Worm (Caenorhabditis elegans) whole organism, young adult: ENCODE data around the gene C36A4.4.

Source experiments
- C17E4.6 ChIP-seq: fragments of 200-800 bp; sonication (Bioruptor generic); IDR thresholded peaks from 2 replicates; pipeline ENCODE4 v1.3.6; 2022; ENCODE audit warnings: missing genetic modification reagents, missing genetic modification characterization, missing compliant biosample characterization
- F10E7.11 ChIP-seq: sonication (generic microtip); optimal IDR thresholded peaks from 2 replicates; lab custom pipeline; 2017; ENCODE audit warnings: mild to moderate bottlenecking, missing genetic modification characterization, moderate library complexity, missing compliant biosample characterization
- F33H1.4 ChIP-seq: fragments of 200-800 bp; sonication (Bioruptor generic); IDR thresholded peaks from 2 replicates; pipeline ENCODE4 v1.3.6; 2022; ENCODE audit warnings: missing genetic modification reagents, missing genetic modification characterization, missing compliant biosample characterization
- F37B4.10 ChIP-seq: fragments of 200-800 bp; sonication (Bioruptor generic); IDR thresholded peaks from 2 replicates; pipeline ENCODE4 v1.3.6; 2022; ENCODE audit warnings: missing genetic modification characterization, missing compliant biosample characterization
- K12H6.12 ChIP-seq: fragments of 200-800 bp; sonication (Bioruptor generic); optimal IDR thresholded peaks from 2 replicates; lab custom pipeline; 2018; ENCODE audit warnings: mild to moderate bottlenecking, missing genetic modification characterization, missing compliant biosample characterization
- Y95B8A.8 ChIP-seq: fragments of 200-800 bp; sonication (Bioruptor generic); IDR thresholded peaks from 2 replicates; pipeline ENCODE4 v1.3.6; 2022; ENCODE audit warnings: missing genetic modification reagents, missing genetic modification characterization, missing compliant biosample characterization
- ama-1 ChIP-seq, 3 experiments: fragments of 150-350 bp in 1 of 3; sonication (generic microtip) in 2 of 3; optimal IDR thresholded peaks; 2 replicates each; lab custom pipeline; 2014 to 2018; ENCODE audit warnings: missing biosample characterization in 2 of 3, missing genetic modification characterization in 2 of 3, missing genetic modification reagents in 2 of 3
- attf-5 ChIP-seq: fragments of 200-800 bp; sonication (Bioruptor generic); optimal IDR thresholded peaks from 2 replicates; lab custom pipeline; 2018; ENCODE audit warnings: mild to moderate bottlenecking, missing genetic modification characterization, missing compliant biosample characterization
- ccch-3 ChIP-seq: fragments of 200-800 bp; sonication (Bioruptor generic); optimal IDR thresholded peaks from 2 replicates; lab custom pipeline; 2018; ENCODE audit warnings: mild to moderate bottlenecking, missing genetic modification characterization, missing compliant biosample characterization
- cebp-1 ChIP-seq, 2 experiments: fragments of 200-800 bp in 1 of 2; sonication (Bioruptor generic) in 1 of 2; sonication (generic microtip) in 1 of 2; IDR thresholded peaks in 1 of 2; optimal IDR thresholded peaks in 1 of 2; 2 replicates each; pipeline versions ENCODE4 v1.3.6 to Lab custom; 2017 to 2022; ENCODE audit warnings: missing compliant biosample characterization in 2 of 2, missing genetic modification characterization in 2 of 2, mild to moderate bottlenecking in 1 of 2, missing genetic modification reagents in 1 of 2, moderate library complexity in 1 of 2
- cebp-2 ChIP-seq: fragments of 200-800 bp; sonication (Bioruptor generic); IDR thresholded peaks from 2 replicates; pipeline ENCODE4 v1.3.6; 2022; ENCODE audit warnings: missing genetic modification characterization, missing compliant biosample characterization
- ceh-27 ChIP-seq: fragments of 200-800 bp; sonication (Bioruptor generic); optimal IDR thresholded peaks from 2 replicates; lab custom pipeline; 2018; ENCODE audit warnings: mild to moderate bottlenecking, missing genetic modification characterization, moderate library complexity, missing compliant biosample characterization
- chd-7 ChIP-seq: sonication (generic microtip); optimal IDR thresholded peaks from 2 replicates; lab custom pipeline; 2016; ENCODE audit warnings: mild to moderate bottlenecking, missing genetic modification characterization, moderate library complexity, missing compliant biosample characterization
- dox-1 ChIP-seq: fragments of 200-800 bp; sonication (Bioruptor generic); IDR thresholded peaks from 2 replicates; pipeline ENCODE4 v1.3.6; 2022; ENCODE audit warnings: missing genetic modification reagents, missing genetic modification characterization, missing compliant biosample characterization
- egrh-3 ChIP-seq: fragments of 200-800 bp; sonication (Bioruptor generic); IDR thresholded peaks from 2 replicates; pipeline ENCODE4 v1.3.6; 2022; ENCODE audit warnings: missing genetic modification reagents, missing genetic modification characterization, missing compliant biosample characterization
- fkh-3 ChIP-seq: sonication (generic microtip); optimal IDR thresholded peaks from 2 replicates; lab custom pipeline; 2016; ENCODE audit warnings: mild to moderate bottlenecking, missing genetic modification characterization, missing compliant biosample characterization
- him-1 ChIP-seq: sonication (generic microtip); optimal IDR thresholded peaks from 2 replicates; lab custom pipeline; 2016; ENCODE audit warnings: missing genotype, missing genetic modification reagents, missing genetic modification characterization, missing compliant biosample characterization
- hmg-1.2 ChIP-seq: fragments of 200-800 bp; sonication (Bioruptor generic); IDR thresholded peaks from 2 replicates; pipeline ENCODE4 v1.3.6; 2022; ENCODE audit warnings: missing genetic modification reagents, missing genetic modification characterization, missing compliant biosample characterization
- hmg-20 ChIP-seq: fragments of 200-800 bp; sonication (Bioruptor generic); IDR thresholded peaks from 2 replicates; pipeline ENCODE4 v1.3.6; 2022; ENCODE audit warnings: missing genetic modification reagents, missing genetic modification characterization, missing compliant biosample characterization
- lin-35 ChIP-seq, 3 experiments: fragments of 150-350 bp in 2 of 3; sonication (generic microtip) in 1 of 3; optimal IDR thresholded peaks; 2 replicates each; lab custom pipeline; 2014 to 2018; ENCODE audit warnings: missing biosample characterization in 3 of 3, missing genetic modification characterization in 3 of 3, missing genetic modification reagents in 3 of 3
- lin-54 ChIP-seq: fragments of 200-800 bp; sonication (Bioruptor generic); optimal IDR thresholded peaks from 2 replicates; lab custom pipeline; 2018; ENCODE audit warnings: mild to moderate bottlenecking, missing genetic modification characterization, missing compliant biosample characterization
- lsl-1 ChIP-seq: fragments of 200-800 bp; sonication (Bioruptor generic); optimal IDR thresholded peaks from 2 replicates; lab custom pipeline; 2018; ENCODE audit warnings: mild to moderate bottlenecking, missing genetic modification characterization, moderate library complexity, missing compliant biosample characterization
- madf-10 ChIP-seq: sonication (generic microtip); optimal IDR thresholded peaks from 2 replicates; lab custom pipeline; 2016; ENCODE audit warnings: mild to moderate bottlenecking, missing genetic modification characterization, missing compliant biosample characterization
- madf-3 ChIP-seq: fragments of 200-800 bp; sonication (Bioruptor generic); IDR thresholded peaks from 2 replicates; pipeline ENCODE4 v1.3.6; 2022; ENCODE audit warnings: missing genetic modification reagents, missing genetic modification characterization, missing compliant biosample characterization
- madf-8 ChIP-seq: fragments of 200-800 bp; sonication (Bioruptor generic); conservative IDR thresholded peaks from 2 replicates; pipeline ENCODE4 v1.3.6; 2022; ENCODE audit warnings: missing genetic modification reagents, missing genetic modification characterization, missing compliant biosample characterization
- mcd-1 ChIP-seq: fragments of 200-800 bp; sonication (Bioruptor generic); IDR thresholded peaks from 2 replicates; pipeline ENCODE4 v1.3.6; 2022; ENCODE audit warnings: missing genetic modification reagents, missing genetic modification characterization, missing compliant biosample characterization
- nfya-1 ChIP-seq: sonication (generic microtip); optimal IDR thresholded peaks from 2 replicates; lab custom pipeline; 2017; ENCODE audit warnings: antibody characterized with exemption, missing compliant biosample characterization, missing genetic modification characterization, borderline replicate concordance; ENCODE audit not compliant: insufficient read depth
- nhr-80 ChIP-seq: sonication (generic microtip); optimal IDR thresholded peaks from 2 replicates; lab custom pipeline; 2016; ENCODE audit warnings: missing genetic modification characterization, missing compliant biosample characterization
- sea-2 ChIP-seq: fragments of 200-800 bp; sonication (Bioruptor generic); IDR thresholded peaks from 2 replicates; pipeline ENCODE4 v1.3.6; 2022; ENCODE audit warnings: missing genetic modification characterization, missing compliant biosample characterization
- snpc-1.1 ChIP-seq: sonication (generic microtip); optimal IDR thresholded peaks from 2 replicates; lab custom pipeline; 2017; ENCODE audit warnings: missing genetic modification characterization, mild to moderate bottlenecking, missing compliant biosample characterization, antibody characterized with exemption, moderate library complexity, missing genotype, missing genetic modification reagents; ENCODE audit not compliant: insufficient read depth
- snpc-4 ChIP-seq, 5 experiments: fragments of 150-350 bp in 1 of 5; sonication (generic microtip) in 4 of 5; optimal IDR thresholded peaks; 2 replicates each; lab custom pipeline; 2014 to 2018; ENCODE audit warnings: missing genetic modification characterization in 5 of 5, missing biosample characterization in 3 of 5, antibody characterized with exemption in 2 of 5, mild to moderate bottlenecking in 2 of 5, missing compliant biosample characterization in 2 of 5, missing genotype in 2 of 5, moderate library complexity in 2 of 5, missing genetic modification reagents in 1 of 5
- tbp1 ChIP-seq: fragments of 200-800 bp; sonication (Bioruptor generic); optimal IDR thresholded peaks from 2 replicates; lab custom pipeline; 2018; ENCODE audit warnings: mild to moderate bottlenecking, missing genetic modification characterization, missing compliant biosample characterization
- unc-62 ChIP-seq: fragments of 150-350 bp; optimal IDR thresholded peaks from 2 replicates; lab custom pipeline; 2014; ENCODE audit warnings: missing biosample characterization, missing genetic modification reagents, missing genetic modification characterization
- zfh-2 ChIP-seq: fragments of 200-800 bp; sonication (Bioruptor generic); conservative IDR thresholded peaks from 2 replicates; pipeline ENCODE4 v1.3.6; 2022; ENCODE audit warnings: missing genetic modification reagents, missing genetic modification characterization, missing compliant biosample characterization
- zim-3 ChIP-seq: sonication (generic microtip); optimal IDR thresholded peaks from 2 replicates; lab custom pipeline; 2017; ENCODE audit warnings: mild to moderate bottlenecking, missing genetic modification characterization, moderate library complexity, missing compliant biosample characterization
- ztf-25 ChIP-seq: fragments of 200-800 bp; sonication (Bioruptor generic); IDR thresholded peaks from 2 replicates; pipeline ENCODE4 v1.3.6; 2022; ENCODE audit warnings: missing genetic modification reagents, missing genetic modification characterization, missing compliant biosample characterization

Gene C36A4.4

ce11 chrIII:3874492-3874891 is 31.1 kb upstream of the C36A4.4 start (continued):
- 0 out of 2 replicates have a peak, but pooled peaks have one; percentile 49 for TF ChIP-seq ztf-25 (GFP tag; lab: Robert Waterston, UW)
- no peak for TF ChIP-seq madf-10 (tag; lab: Kevin White, UChicago)
- no peak for TF ChIP-seq tbp1 (GFP tag; lab: Kevin White, UChicago)
- TF ChIP-seq mcd-1 (GFP tag; lab: Robert Waterston, UW), result no peak
- TF ChIP-seq madf-8 (GFP tag; lab: Robert Waterston, UW), result no peak
- no peak for TF ChIP-seq F33H1.4 (GFP tag; lab: Robert Waterston, UW)
- TF ChIP-seq, all 124 proteins: peak for 3

- TF ChIP-seq him-1 (tag; lab: Kevin White, UChicago) (no peak), C17E4.6 (GFP tag; lab: Robert Waterston, UW) (no peak), chd-7 (no peak), attf-5 (GFP tag; lab: Kevin White, UChicago) (peak; percentile 31), zfh-2 (GFP tag; lab: Robert Waterston, UW) (peak; percentile 90), Y95B8A.8 (GFP tag; lab: Robert Waterston, UW) (0 out of 2 replicates have a peak, but pooled peaks have one; percentile 39), hmg-1.2 (peak; percentile 46; the same call in 1 of the 2 replicates), snpc-4 (GFP tag; optimal IDR thresholded peaks at IDR 0.05; lab: Kevin White, UChicago) (no peak), snpc-4 (tag; optimal IDR thresholded peaks at IDR 0.05; lab: Kevin White, UChicago) (peak in 2 of 4 experiments; percentile 10 to 15), nhr-80 (peak; percentile 74), nfya-1 (tag; lab: Kevin White, UChicago) (no peak), sea-2 (no peak), cebp-1 (GFP tag; IDR thresholded peaks at IDR 0.05; lab: Robert Waterston, UW) (no peak), cebp-1 (tag; optimal IDR thresholded peaks at IDR 0.05; lab: Kevin White, UChicago) (peak; percentile 58), madf-3 (GFP tag; lab: Robert Waterston, UW) (0 out of 2 replicates have a peak, but pooled peaks have one; percentile 5), ceh-27 (GFP tag; lab: Kevin White, UChicago) (peak; percentile 32), egrh-3 (GFP tag; lab: Robert Waterston, UW) (0 out of 2 replicates have a peak, but pooled peaks have one; percentile 5)
These were observed 30.0 kb upstream of the C36A4.4 start for ce11 chrIII:3873424-3873823.

- peak; percentile 5 for TF ChIP-seq ama-1 (optimal IDR thresholded peaks at IDR 0.05; lab: Kevin White, UChicago)
- no peak for TF ChIP-seq ama-1 (GFP tag; optimal IDR thresholded peaks at IDR 0.05; lab: Kevin White, UChicago)
- TF ChIP-seq lin-54 (GFP tag; lab: Kevin White, UChicago), result no peak
- TF ChIP-seq, all 124 proteins: peak for 1
These were observed 29.6 kb upstream of the C36A4.4 start for ce11 chrIII:3872978-3873377.

- TF ChIP-seq ztf-25 (GFP tag; lab: Robert Waterston, UW), result no peak
- no peak for TF ChIP-seq lin-35 (GFP tag; optimal IDR thresholded peaks at IDR 0.05; lab: Kevin White, UChicago)
- TF ChIP-seq cebp-2 (GFP tag; lab: Robert Waterston, UW), result 0 out of 2 replicates have a peak, but pooled peaks have one; percentile 63
- 0 out of 2 replicates have a peak, but pooled peaks have one; percentile 30 for TF ChIP-seq Y95B8A.8 (GFP tag; lab: Robert Waterston, UW)
- no peak for TF ChIP-seq hmg-20
- TF ChIP-seq hmg-1.2, result no peak
- peak; percentile 53 for TF ChIP-seq nhr-80
- TF ChIP-seq F37B4.10 (GFP tag; lab: Robert Waterston, UW), result no peak
- TF ChIP-seq fkh-3 (tag; lab: Kevin White, UChicago), result no peak
- no peak for TF ChIP-seq him-1 (tag; lab: Kevin White, UChicago)
- no peak for TF ChIP-seq unc-62 (GFP tag; lab: Kevin White, UChicago)
- TF ChIP-seq K12H6.12, result no peak
- TF ChIP-seq dox-1 (GFP tag; lab: Robert Waterston, UW), result peak; percentile 16; the same call in 1 of the 2 replicates
- no peak for TF ChIP-seq F10E7.11 (tag; lab: Kevin White, UChicago)
- no peak for TF ChIP-seq lsl-1 (GFP tag; lab: Kevin White, UChicago)
- TF ChIP-seq snpc-1.1, result no peak
- TF ChIP-seq zim-3 (tag; lab: Kevin White, UChicago), result peak; percentile 29
- TF ChIP-seq ccch-3 (GFP tag; lab: Kevin White, UChicago), result no peak
These were observed 28.5 kb upstream of the C36A4.4 start for ce11 chrIII:3871763-3872486.
